Worm (Caenorhabditis elegans): ENCODE data around the gene F44E2.4.

- TF ChIP-seq dpl-1 (GFP tag; optimal IDR thresholded peaks at IDR 0.05) (no peak), Y67H2A.10 (GFP tag; conservative IDR thresholded peaks at IDR 0.05) (no peak), Y53G8AR.9 (GFP tag; conservative IDR thresholded peaks at IDR 0.05) (no peak), pha-4 (tag; optimal IDR thresholded peaks at IDR 0.05) (no peak), K12H6.12 (tag; optimal IDR thresholded peaks at IDR 0.05) (peak; percentile 81), ztf-22 (GFP tag; optimal IDR thresholded peaks at IDR 0.05) (peak; percentile 81), D2030.7 (GFP tag; IDR thresholded peaks at IDR 0.05) (no peak)
Observed at ce11 chrIII:8797211-8797733, 41.0 kb downstream of the F44E2.4 start.
